Worm (Caenorhabditis elegans): ENCODE measurements around the gene T25D3.3.

- TF ChIP-seq nhr-11 (tag; optimal IDR thresholded peaks at IDR 0.05) (no peak), fos-1 (tag; optimal IDR thresholded peaks at IDR 0.05) (no peak), ztf-4 (tag; optimal IDR thresholded peaks at IDR 0.05) (no peak), snpc-4 (tag; optimal IDR thresholded peaks at IDR 0.05) (no peak), elt-2 (tag; optimal IDR thresholded peaks at IDR 0.05) (no peak), ztf-11 (tag; optimal IDR thresholded peaks at IDR 0.05) (no peak), zag-1 (tag; optimal IDR thresholded peaks at IDR 0.05) (no peak), ceh-16 (tag; optimal IDR thresholded peaks at IDR 0.05) (no peak), nhr-12 (tag; optimal IDR thresholded peaks at IDR 0.05) (no peak)
Measured at ce11 chrII:107703-108102, 44.7 kb upstream of the T25D3.3 start.
